Fruit fly (Drosophila melanogaster) whole organism, embryonic: ENCODE measurements around the gene Hayan.
A peak's percentile ranks its signal among the peaks of the same experiment; 100 is the strongest.

Source experiments
- Ada2b ChIP-seq: fragments of 200-800 bp; sonication (Bioruptor generic); IDR thresholded peaks from 2 replicates; pipeline ENCODE4 v1.3.6; 2022; ENCODE audit warnings: missing biosample characterization, missing genetic modification characterization
- Adf1 ChIP-seq: fragments of 200-800 bp; sonication (Bioruptor generic); IDR thresholded peaks from 2 replicates; pipeline ENCODE4 v1.3.6; 2022; ENCODE audit warnings: missing biosample characterization, missing genetic modification characterization
- BEAF-32 ChIP-seq: fragments of 200-800 bp; sonication (Bioruptor generic); optimal IDR thresholded peaks from 3 replicates; lab custom pipeline; 2017; ENCODE audit warnings: missing biosample characterization, missing genetic modification characterization, mild to moderate bottlenecking, moderate library complexity, missing genetic modification reagents
- CG10267 ChIP-seq: fragments of 200-800 bp; sonication (Bioruptor generic); optimal IDR thresholded peaks from 2 replicates; lab custom pipeline; 2018; ENCODE audit warnings: missing biosample characterization, mild to moderate bottlenecking, missing genetic modification characterization, moderate library complexity
- CG10366 ChIP-seq: fragments of 200-800 bp; sonication (Bioruptor generic); IDR thresholded peaks from 2 replicates; pipeline ENCODE4 v1.3.6; 2022; ENCODE audit warnings: missing biosample characterization, missing genetic modification characterization
- CG10462 ChIP-seq: fragments of 200-800 bp; sonication (Bioruptor generic); optimal IDR thresholded peaks from 2 replicates; lab custom pipeline; 2016; ENCODE audit warnings: missing biosample characterization, missing genetic modification characterization
- CG10654 ChIP-seq: fragments of 200-800 bp; sonication (Bioruptor generic); optimal IDR thresholded peaks from 2 replicates; lab custom pipeline; 2016; ENCODE audit warnings: missing biosample characterization, missing genetic modification characterization
- CG12071 ChIP-seq: fragments of 200-800 bp; sonication (Bioruptor generic); optimal IDR thresholded peaks from 3 replicates; lab custom pipeline; 2018; ENCODE audit warnings: missing biosample characterization, mild to moderate bottlenecking, missing genetic modification characterization
- CG1233 ChIP-seq: fragments of 200-800 bp; sonication (Bioruptor generic); optimal IDR thresholded peaks from 4 replicates; lab custom pipeline; 2018; ENCODE audit warnings: missing biosample characterization, mild to moderate bottlenecking, missing genetic modification characterization
- CG1603 ChIP-seq: fragments of 200-800 bp; sonication (Bioruptor generic); optimal IDR thresholded peaks from 2 replicates; lab custom pipeline; 2019; ENCODE audit warnings: missing biosample characterization, mild to moderate bottlenecking, missing genetic modification characterization, moderate library complexity
- CG17359 ChIP-seq: fragments of 200-800 bp; sonication (Bioruptor generic); optimal IDR thresholded peaks from 3 replicates; lab custom pipeline; 2018; ENCODE audit warnings: missing biosample characterization, mild to moderate bottlenecking, missing genetic modification characterization, moderate library complexity
- CG4404 ChIP-seq: fragments of 200-800 bp; sonication (Bioruptor generic); IDR thresholded peaks from 2 replicates; pipeline ENCODE4 v1.3.6; 2022; ENCODE audit warnings: missing biosample characterization, missing genetic modification characterization
- CG4730 ChIP-seq: fragments of 200-800 bp; sonication (Bioruptor generic); IDR thresholded peaks from 2 replicates; pipeline ENCODE4 v1.3.6; 2022; ENCODE audit warnings: missing biosample characterization, missing genetic modification characterization
- CG6272 ChIP-seq: fragments of 200-800 bp; sonication (Bioruptor generic); IDR thresholded peaks from 2 replicates; pipeline ENCODE4 v1.3.6; 2022; ENCODE audit warnings: missing biosample characterization, missing genetic modification characterization
- CG6654 ChIP-seq: fragments of 200-800 bp; sonication (Bioruptor generic); optimal IDR thresholded peaks from 2 replicates; lab custom pipeline; 2017; ENCODE audit warnings: missing biosample characterization, mild to moderate bottlenecking, missing genetic modification characterization
- CG6689 ChIP-seq: fragments of 200-800 bp; sonication (Bioruptor generic); IDR thresholded peaks from 2 replicates; pipeline ENCODE4 v1.3.6; 2022; ENCODE audit warnings: missing biosample characterization, missing genetic modification characterization
- CG6813 ChIP-seq: fragments of 200-800 bp; sonication (Bioruptor generic); optimal IDR thresholded peaks from 2 replicates; lab custom pipeline; 2017; ENCODE audit warnings: missing biosample characterization, missing genetic modification characterization, mild to moderate bottlenecking, moderate library complexity, missing genetic modification reagents
- CG7745 ChIP-seq: fragments of 200-800 bp; sonication (Bioruptor generic); optimal IDR thresholded peaks from 2 replicates; lab custom pipeline; 2018; ENCODE audit warnings: missing biosample characterization, mild to moderate bottlenecking, missing genetic modification characterization, moderate library complexity
- CG8290 ChIP-seq, 3 experiments: fragments of 200-800 bp; sonication (Bioruptor generic); optimal IDR thresholded peaks; 2 replicates each; lab custom pipeline; 2016 to 2019; ENCODE audit warnings: missing biosample characterization in 3 of 3, missing genetic modification characterization in 3 of 3, mild to moderate bottlenecking in 2 of 3, moderate library complexity in 1 of 3
- CG8359 ChIP-seq: fragments of 200-800 bp; sonication (Bioruptor generic); optimal IDR thresholded peaks from 2 replicates; lab custom pipeline; 2017; ENCODE audit warnings: missing biosample characterization, mild to moderate bottlenecking, missing genetic modification characterization, borderline replicate concordance
- CG8924 ChIP-seq: fragments of 200-800 bp; optimal IDR thresholded peaks from 3 replicates; lab custom pipeline; 2019; ENCODE audit warnings: missing biosample characterization, mild to moderate bottlenecking, missing genetic modification characterization, moderate library complexity
- CG9215 ChIP-seq: fragments of 200-800 bp; sonication (Bioruptor generic); IDR thresholded peaks from 2 replicates; pipeline ENCODE4 v1.3.6; 2022; ENCODE audit warnings: missing biosample characterization, missing genetic modification characterization
- Dek ChIP-seq: fragments of 200-800 bp; sonication (Bioruptor generic); optimal IDR thresholded peaks from 3 replicates; lab custom pipeline; 2019; ENCODE audit warnings: missing biosample characterization, mild to moderate bottlenecking, missing genetic modification characterization, moderate library complexity
- Ets97D ChIP-seq: fragments of 200-800 bp; sonication (Bioruptor generic); optimal IDR thresholded peaks from 3 replicates; lab custom pipeline; 2016; ENCODE audit warnings: missing biosample characterization, missing genetic modification characterization
- Fer1 ChIP-seq: fragments of 200-800 bp; sonication (Bioruptor generic); optimal IDR thresholded peaks from 2 replicates; lab custom pipeline; 2017; ENCODE audit warnings: missing biosample characterization, mild to moderate bottlenecking, missing genetic modification characterization
- Gsc ChIP-seq: fragments of 200-800 bp; sonication (Bioruptor generic); IDR thresholded peaks from 2 replicates; pipeline ENCODE4 v1.3.6; 2022; ENCODE audit warnings: missing biosample characterization, missing genetic modification characterization
- Lim3 ChIP-seq: fragments of 200-800 bp; sonication (Bioruptor generic); IDR thresholded peaks from 2 replicates; pipeline ENCODE4 v1.3.6; 2022; ENCODE audit warnings: missing biosample characterization, missing genetic modification characterization
- NK7.1 ChIP-seq: fragments of 200-800 bp; sonication (Bioruptor generic); optimal IDR thresholded peaks from 3 replicates; lab custom pipeline; 2016; ENCODE audit warnings: missing biosample characterization, missing genetic modification characterization
- Nf-YB ChIP-seq: fragments of 200-800 bp; sonication (Bioruptor generic); optimal IDR thresholded peaks from 3 replicates; lab custom pipeline; 2019; ENCODE audit warnings: missing biosample characterization, mild to moderate bottlenecking, missing genetic modification characterization, moderate library complexity
- Sin3A ChIP-seq: fragments of >200 bp; optimal IDR thresholded peaks from 2 replicates; lab custom pipeline; 2018
- Sry-β ChIP-seq: fragments of 200-800 bp; sonication (Bioruptor generic); optimal IDR thresholded peaks from 2 replicates; lab custom pipeline; 2018; ENCODE audit warnings: missing biosample characterization, mild to moderate bottlenecking, missing genetic modification characterization, moderate library complexity
- Xrp1 ChIP-seq: fragments of 200-800 bp; sonication (Bioruptor generic); IDR thresholded peaks from 2 replicates; pipeline ENCODE4 v1.3.6; 2022; ENCODE audit warnings: missing biosample characterization, missing genetic modification characterization
- chinmo ChIP-seq: fragments of 200-800 bp; sonication (Bioruptor generic); IDR thresholded peaks from 4 replicates; pipeline ENCODE4 v1.3.6; 2022; ENCODE audit warnings: missing biosample characterization, missing genetic modification characterization; ENCODE audit not compliant: partially characterized antibody
- crp ChIP-seq, 2 experiments: fragments of 200-800 bp; sonication (Bioruptor generic); optimal IDR thresholded peaks; 2 replicates in 1 of 2; 3 replicates in 1 of 2; lab custom pipeline; 2017; ENCODE audit warnings: missing biosample characterization in 2 of 2, missing genetic modification characterization in 2 of 2, mild to moderate bottlenecking in 1 of 2, moderate library complexity in 1 of 2
- cwo ChIP-seq: fragments of 200-800 bp; sonication (Bioruptor generic); optimal IDR thresholded peaks from 3 replicates; lab custom pipeline; 2017; ENCODE audit warnings: missing biosample characterization, missing genetic modification characterization, mild to moderate bottlenecking, moderate library complexity, missing genetic modification reagents
- dan ChIP-seq: fragments of 200-800 bp; sonication (Bioruptor generic); IDR thresholded peaks from 2 replicates; pipeline ENCODE4 v1.3.6; 2022; ENCODE audit warnings: missing biosample characterization, missing genetic modification characterization
- ems ChIP-seq: fragments of 200-800 bp; sonication (Bioruptor generic); optimal IDR thresholded peaks from 3 replicates; lab custom pipeline; 2016; ENCODE audit warnings: missing biosample characterization, missing genetic modification characterization
- esg ChIP-seq: fragments of 200-800 bp; sonication (Bioruptor generic); conservative IDR thresholded peaks from 2 replicates; pipeline ENCODE4 v1.3.6; 2022; ENCODE audit warnings: missing biosample characterization, missing genetic modification characterization
- gcm2 ChIP-seq: fragments of 200-800 bp; sonication (Bioruptor generic); optimal IDR thresholded peaks from 2 replicates; lab custom pipeline; 2016; ENCODE audit warnings: missing biosample characterization, missing genetic modification characterization
- pb ChIP-seq: fragments of 200-800 bp; sonication (Bioruptor generic); optimal IDR thresholded peaks from 3 replicates; lab custom pipeline; 2016; ENCODE audit warnings: missing biosample characterization, missing genetic modification characterization
- psq ChIP-seq: fragments of 200-800 bp; sonication (Bioruptor generic); optimal IDR thresholded peaks from 2 replicates; lab custom pipeline; 2017; ENCODE audit warnings: missing biosample characterization, missing genetic modification characterization
- row ChIP-seq: fragments of 200-800 bp; sonication (Bioruptor generic); IDR thresholded peaks from 3 replicates; pipeline ENCODE4 v1.3.6; 2022; ENCODE audit warnings: missing biosample characterization, missing genetic modification characterization
- scrt ChIP-seq: fragments of 200-800 bp; sonication (Bioruptor generic); optimal IDR thresholded peaks from 2 replicates; lab custom pipeline; 2018; ENCODE audit warnings: missing biosample characterization, mild to moderate bottlenecking, missing genetic modification characterization, moderate library complexity
- slbo ChIP-seq: fragments of 200-800 bp; sonication (Bioruptor generic); IDR thresholded peaks from 2 replicates; pipeline ENCODE4 v1.3.6; 2022; ENCODE audit warnings: missing biosample characterization, missing genetic modification characterization
- slou ChIP-seq: fragments of 200-800 bp; sonication (Bioruptor generic); optimal IDR thresholded peaks from 3 replicates; lab custom pipeline; 2016; ENCODE audit warnings: missing biosample characterization, missing genetic modification characterization
- sna ChIP-seq: fragments of 200-800 bp; sonication (Bioruptor generic); IDR thresholded peaks from 2 replicates; pipeline ENCODE4 v1.3.6; 2022; ENCODE audit warnings: missing biosample characterization, missing genetic modification characterization; ENCODE audit not compliant: partially characterized antibody
- sob ChIP-seq: fragments of 200-800 bp; sonication (Bioruptor generic); IDR thresholded peaks from 2 replicates; pipeline ENCODE4 v1.3.6; 2022; ENCODE audit warnings: missing biosample characterization, missing genetic modification characterization
- sug ChIP-seq: fragments of 200-800 bp; optimal IDR thresholded peaks from 2 replicates; lab custom pipeline; 2019; ENCODE audit warnings: missing biosample characterization, mild to moderate bottlenecking, missing genetic modification characterization, moderate library complexity
- tap ChIP-seq: fragments of 200-800 bp; optimal IDR thresholded peaks from 3 replicates; lab custom pipeline; 2019; ENCODE audit warnings: missing biosample characterization, mild to moderate bottlenecking, missing genetic modification characterization, moderate library complexity
- tin ChIP-seq: fragments of 200-800 bp; sonication (Bioruptor generic); optimal IDR thresholded peaks from 3 replicates; lab custom pipeline; 2016; ENCODE audit warnings: missing biosample characterization, missing genetic modification characterization
- tup ChIP-seq: fragments of 200-800 bp; sonication (Bioruptor generic); optimal IDR thresholded peaks from 2 replicates; lab custom pipeline; 2016; ENCODE audit warnings: missing biosample characterization, mild to moderate bottlenecking, missing genetic modification characterization, moderate library complexity

Gene Hayan

dm6 chrX:18533308-18533707 is 49.7 kb upstream of the Hayan start (continued):
- no peak for TF ChIP-seq tin (GFP tag; lab: Kevin White, UChicago)
- no peak for TF ChIP-seq Fer1 (GFP tag; lab: Kevin White, UChicago)
- TF ChIP-seq CG1233 (GFP tag; lab: Kevin White, UChicago), result no peak
- no peak for TF ChIP-seq sug (tag; lab: Kevin White, UChicago)
- no peak for TF ChIP-seq sna (GFP tag; lab: Robert Waterston, UW)
- TF ChIP-seq pb, result peak; percentile 24
- TF ChIP-seq CG1603 (tag; lab: Kevin White, UChicago), result no peak
- no peak for TF ChIP-seq gcm2 (GFP tag; lab: Kevin White, UChicago)
- TF ChIP-seq CG10366, result no peak
- peak; percentile 53 for TF ChIP-seq row (GFP tag; lab: Robert Waterston, UW)
- TF ChIP-seq BEAF-32, result no peak
- TF ChIP-seq psq (GFP tag; lab: Kevin White, UChicago), result no peak
- TF ChIP-seq CG8290 (GFP tag; optimal IDR thresholded peaks at IDR 0.05; lab: Kevin White, UChicago), result no peak
- no peak for TF ChIP-seq CG8290 (tag; optimal IDR thresholded peaks at IDR 0.05; lab: Kevin White, UChicago)
- TF ChIP-seq CG10267 (tag; lab: Kevin White, UChicago), result no peak
- TF ChIP-seq Dek (tag; lab: Kevin White, UChicago), result no peak
- TF ChIP-seq tap (tag; lab: Kevin White, UChicago), result no peak
- no peak for TF ChIP-seq Lim3 (GFP tag; lab: Robert Waterston, UW)
- TF ChIP-seq CG6654 (GFP tag; lab: Kevin White, UChicago), result no peak
- no peak for TF ChIP-seq tup (GFP tag; lab: Kevin White, UChicago)
- TF ChIP-seq chinmo (GFP tag; lab: Robert Waterston, UW), result no peak
- TF ChIP-seq NK7.1 (GFP tag; lab: Kevin White, UChicago), result no peak
- no peak for TF ChIP-seq dan
- TF ChIP-seq CG12071 (GFP tag; lab: Kevin White, UChicago), result no peak
- TF ChIP-seq CG8924 (tag; lab: Kevin White, UChicago), result peak; percentile 23
- no peak for TF ChIP-seq sob (GFP tag; lab: Robert Waterston, UW)
- TF ChIP-seq crp (GFP tag; optimal IDR thresholded peaks at IDR 0.05; lab: Kevin White, UChicago), result no peak
- no peak for TF ChIP-seq ems (GFP tag; lab: Kevin White, UChicago)
- no peak for TF ChIP-seq CG7745 (tag; lab: Kevin White, UChicago)
- TF ChIP-seq Sry-β (GFP tag; lab: Kevin White, UChicago), result no peak
- peak; percentile 41; the same call in 1 of the 2 replicates for TF ChIP-seq Xrp1 (GFP tag; lab: Robert Waterston, UW)
- no peak for TF ChIP-seq cwo (GFP tag; lab: Kevin White, UChicago)
- TF ChIP-seq CG17359 (tag; lab: Kevin White, UChicago), result no peak
- no peak for TF ChIP-seq scrt (GFP tag; lab: Kevin White, UChicago)
- no peak for TF ChIP-seq CG10462 (GFP tag; lab: Kevin White, UChicago)
- no peak for TF ChIP-seq Adf1 (GFP tag; lab: Robert Waterston, UW)
- no peak for TF ChIP-seq CG8359 (GFP tag; lab: Kevin White, UChicago)
- TF ChIP-seq CG4730 (GFP tag; lab: Robert Waterston, UW), result no peak
- TF ChIP-seq Ets97D (GFP tag; lab: Kevin White, UChicago), result peak; percentile 4
- no peak for TF ChIP-seq CG6272
- TF ChIP-seq CG6689 (GFP tag; lab: Robert Waterston, UW), result peak; percentile 30; the same call in 1 of the 2 replicates
- TF ChIP-seq slbo, result 0 out of 2 replicates have a peak, but pooled peaks have one; percentile 19
- TF ChIP-seq esg (GFP tag; lab: Robert Waterston, UW), result 0 out of 2 replicates have a peak, but pooled peaks have one; percentile 15
- no peak for TF ChIP-seq Ada2b (GFP tag; lab: Robert Waterston, UW)
- no peak for TF ChIP-seq CG4404 (GFP tag; lab: Robert Waterston, UW)
- TF ChIP-seq Gsc (GFP tag; lab: Robert Waterston, UW), result no peak
- peak; percentile 22 for TF ChIP-seq slou (GFP tag; lab: Kevin White, UChicago)
- TF ChIP-seq CG9215 (GFP tag; lab: Robert Waterston, UW), result no peak
- no peak for TF ChIP-seq Nf-YB (GFP tag; lab: Kevin White, UChicago)
- no peak for TF ChIP-seq Sin3A (lab: Kevin White, UChicago)
- TF ChIP-seq CG10654, result no peak
- no peak for TF ChIP-seq CG6813 (GFP tag; lab: Kevin White, UChicago)
